Fruit fly (Drosophila melanogaster) whole organism, adult: ENCODE data around the gene CG13306.

Experiments used
- Crg-1 ChIP-seq: fragments of 200-800 bp; sonication (Bioruptor generic); optimal IDR thresholded peaks from 2 replicates; lab custom pipeline; 2016; ENCODE audit warnings: missing biosample characterization, missing genetic modification characterization
- Hr96 ChIP-seq: fragments of 200-800 bp; sonication (Bioruptor generic); optimal IDR thresholded peaks from 2 replicates; lab custom pipeline; 2016; ENCODE audit warnings: missing biosample characterization, missing genetic modification characterization
- Mnt ChIP-seq: fragments of 200-800 bp; sonication (Bioruptor generic); optimal IDR thresholded peaks from 2 replicates; lab custom pipeline; 2016; ENCODE audit warnings: missing biosample characterization, mild to moderate bottlenecking, missing genetic modification characterization

- TF ChIP-seq Mnt (GFP tag; lab: Kevin White, UChicago), result peak; percentile 50
- peak; percentile 83 for TF ChIP-seq Crg-1 (GFP tag; lab: Kevin White, UChicago)
- peak; percentile 76 for TF ChIP-seq Hr96 (GFP tag; lab: Kevin White, UChicago)
These were observed 18.4 kb upstream of the CG13306 start for dm6 chr3L:8767876-8768275.
